Fruit fly (Drosophila melanogaster): ENCODE measurements around the gene mask.

- TF ChIP-seq CTCF (optimal IDR thresholded peaks at IDR 0.05): no peak
- no peak for TF ChIP-seq CG8478 (optimal IDR thresholded peaks at IDR 0.05)
Measured at dm6 chr3R:24218565-24218964, 11.8 kb upstream of the mask start, which contains the start of gene CG17786.

Measured in S2 (cell line).